Worm (Caenorhabditis elegans): ENCODE results near the gene F46C3.6.

DNA sequence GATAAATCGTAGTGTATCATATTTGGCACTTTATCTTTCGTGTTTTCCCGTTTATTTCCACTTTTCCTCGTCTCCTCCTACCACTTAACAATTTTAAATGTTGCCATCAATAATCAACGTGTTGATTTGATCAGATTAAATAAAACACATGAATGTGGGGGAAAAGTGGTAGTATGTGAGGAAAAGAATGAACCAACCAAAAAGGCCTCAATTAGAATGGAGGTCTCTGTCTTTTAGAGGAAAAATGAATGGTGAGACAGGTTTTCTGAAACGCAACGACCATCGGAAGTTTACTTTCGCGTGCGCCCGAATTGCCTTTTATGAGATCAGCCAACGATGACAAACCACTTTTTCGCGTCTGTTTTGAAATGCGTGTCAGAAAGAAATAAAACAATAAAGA lies 32.4 kb upstream of the F46C3.6 start:
- TF ChIP-seq lin-11 (tag; optimal IDR thresholded peaks at IDR 0.05), result no peak
- TF ChIP-seq K09A11.1 (tag; optimal IDR thresholded peaks at IDR 0.05; ENCODE audit: insufficient read depth), result no peak
- no peak for TF ChIP-seq pha-4 (tag; optimal IDR thresholded peaks at IDR 0.05)
- TF ChIP-seq ceh-6 (GFP tag; optimal IDR thresholded peaks at IDR 0.05), result no peak
- TF ChIP-seq unc-55 (GFP tag; optimal IDR thresholded peaks at IDR 0.05), result no peak
- TF ChIP-seq pqm-1 (tag; optimal IDR thresholded peaks at IDR 0.05), result no peak
- no peak for TF ChIP-seq ceh-45 (GFP tag; IDR thresholded peaks at IDR 0.05)
- no peak for TF ChIP-seq ref-2 (tag; optimal IDR thresholded peaks at IDR 0.05)
- no peak for TF ChIP-seq ceh-14 (tag; optimal IDR thresholded peaks at IDR 0.05)
- no peak for TF ChIP-seq syd-9 (tag; optimal IDR thresholded peaks at IDR 0.05)
- TF ChIP-seq hlh-8 (tag; optimal IDR thresholded peaks at IDR 0.05), result no peak
- TF ChIP-seq fax-1 (tag; optimal IDR thresholded peaks at IDR 0.05), result no peak
- no peak for TF ChIP-seq npax-4 (tag; optimal IDR thresholded peaks at IDR 0.05)

Measured in whole organism, late embryonic.